Fruit fly (Drosophila melanogaster) whole organism, adult: Measurements from ENCODE around the gene CG14968.

Experiments used
- CG14711 ChIP-seq: fragments of 200-800 bp; sonication (Bioruptor generic); optimal IDR thresholded peaks from 2 replicates; lab custom pipeline; 2018; ENCODE audit warnings: missing biosample characterization, mild to moderate bottlenecking, missing genetic modification characterization, moderate library complexity
- CG5204 ChIP-seq: fragments of 200-800 bp; sonication (Bioruptor generic); optimal IDR thresholded peaks from 2 replicates; lab custom pipeline; 2016; ENCODE audit warnings: missing biosample characterization, missing genetic modification characterization
- CG7045 ChIP-seq: fragments of 200-800 bp; sonication (Bioruptor generic); optimal IDR thresholded peaks from 2 replicates; lab custom pipeline; 2017; ENCODE audit warnings: missing biosample characterization, mild to moderate bottlenecking, missing genetic modification characterization
- Clk ChIP-seq: fragments of 200-800 bp; sonication (Bioruptor generic); optimal IDR thresholded peaks from 2 replicates; lab custom pipeline; 2017; ENCODE audit warnings: missing biosample characterization, missing genetic modification characterization
- Hr96 ChIP-seq: fragments of 200-800 bp; sonication (Bioruptor generic); optimal IDR thresholded peaks from 2 replicates; lab custom pipeline; 2016; ENCODE audit warnings: missing biosample characterization, missing genetic modification characterization
- bab1 ChIP-seq: fragments of 200-800 bp; sonication (Bioruptor generic); optimal IDR thresholded peaks from 3 replicates; lab custom pipeline; 2019; ENCODE audit warnings: missing biosample characterization, mild to moderate bottlenecking, missing genetic modification characterization, moderate library complexity
- cic ChIP-seq: fragments of 200-800 bp; sonication (Bioruptor generic); optimal IDR thresholded peaks from 2 replicates; lab custom pipeline; 2017; ENCODE audit warnings: missing biosample characterization, mild to moderate bottlenecking, missing genetic modification characterization, moderate library complexity
- ovo ChIP-seq: fragments of 200-800 bp; sonication (Bioruptor generic); optimal IDR thresholded peaks from 2 replicates; lab custom pipeline; 2016; ENCODE audit warnings: missing biosample characterization, missing genetic modification characterization
- toe ChIP-seq: fragments of 200-800 bp; sonication (Bioruptor generic); optimal IDR thresholded peaks from 2 replicates; lab custom pipeline; 2016; ENCODE audit warnings: missing biosample characterization, missing genetic modification characterization

dm6 chr3L:3279930-3280329 is 23.0 kb downstream of the CG14968 start, which contains the start of gene CG12017:
- no peak for TF ChIP-seq CG5204 (GFP tag; lab: Kevin White, UChicago)
- TF ChIP-seq Clk = no peak
- TF ChIP-seq ovo = no peak
- TF ChIP-seq toe (GFP tag; lab: Kevin White, UChicago) = no peak
- TF ChIP-seq CG14711 (tag; lab: Kevin White, UChicago) = no peak
- TF ChIP-seq CG7045 (GFP tag; lab: Kevin White, UChicago) = no peak
- TF ChIP-seq Hr96 (GFP tag; lab: Kevin White, UChicago) = no peak
- no peak for TF ChIP-seq cic (GFP tag; lab: Kevin White, UChicago)
- TF ChIP-seq bab1 (GFP tag; lab: Kevin White, UChicago) = no peak
